Fruit fly (Drosophila melanogaster): ENCODE data around the gene Atac3.

Gene Atac3

dm6 chr3L:319145-320009 lies 8.4 kb downstream of the Atac3 start, which contains the start of gene fwd (continued):
- TF ChIP-seq Scr (GFP tag; IDR thresholded peaks at IDR 0.05; ENCODE audit: partially characterized antibody), result no peak; the same call in none of the 2 replicates
- TF ChIP-seq kay (GFP tag; optimal IDR thresholded peaks at IDR 0.05), result peak; percentile 63
- peak; percentile 33 for TF ChIP-seq HLHmδ (GFP tag; optimal IDR thresholded peaks at IDR 0.05)
- TF ChIP-seq CG34376 (GFP tag; optimal IDR thresholded peaks at IDR 0.05), result peak; percentile 21
- no peak for TF ChIP-seq sens-2 (GFP tag; IDR thresholded peaks at IDR 0.05)
- TF ChIP-seq CG8924 (tag; optimal IDR thresholded peaks at IDR 0.05), result peak; percentile 76
- TF ChIP-seq Lpt (GFP tag; optimal IDR thresholded peaks at IDR 0.05), result no peak
- peak; percentile 27 for TF ChIP-seq NC2β (GFP tag; optimal IDR thresholded peaks at IDR 0.05)
- TF ChIP-seq pb (GFP tag; optimal IDR thresholded peaks at IDR 0.05), result peak; percentile 26
- no peak for TF ChIP-seq Ets65A (GFP tag)
- no peak for TF ChIP-seq CG9437 (GFP tag; optimal IDR thresholded peaks at IDR 0.05)
- no peak for TF ChIP-seq CG4404 (GFP tag; IDR thresholded peaks at IDR 0.05)
- TF ChIP-seq psq (GFP tag; optimal IDR thresholded peaks at IDR 0.05), result no peak
- TF ChIP-seq Mad (GFP tag; optimal IDR thresholded peaks at IDR 0.05), result no peak
- no peak for TF ChIP-seq CG11093 (GFP tag; IDR thresholded peaks at IDR 0.05)
- TF ChIP-seq Atf6 (GFP tag; IDR thresholded peaks at IDR 0.05), result peak; percentile 50
- peak; percentile 73 for TF ChIP-seq BtbVII (GFP tag; optimal IDR thresholded peaks at IDR 0.05)
- peak; percentile 40 for TF ChIP-seq cad (GFP tag; optimal IDR thresholded peaks at IDR 0.05)
- TF ChIP-seq CG30020 (tag; optimal IDR thresholded peaks at IDR 0.05), result peak; percentile 54
- TF ChIP-seq CG6791 (GFP tag; IDR thresholded peaks at IDR 0.05; ENCODE audit: partially characterized antibody), result peak; percentile 54; the same call in 1 of the 3 replicates
- peak; percentile 98 for TF ChIP-seq cg (GFP tag; optimal IDR thresholded peaks at IDR 0.05)
- no peak for TF ChIP-seq H15 (GFP tag; IDR thresholded peaks at IDR 0.05)
- TF ChIP-seq CG1602 (GFP tag; optimal IDR thresholded peaks at IDR 0.05), result no peak
- no peak for TF ChIP-seq so (GFP tag; IDR thresholded peaks at IDR 0.05)
- TF ChIP-seq oc (tag; optimal IDR thresholded peaks at IDR 0.05), result peak; percentile 69
- TF ChIP-seq CHES-1-like (GFP tag; optimal IDR thresholded peaks at IDR 0.05), result peak; percentile 70
- TF ChIP-seq CG3163 (GFP tag; optimal IDR thresholded peaks at IDR 0.05), result peak; percentile 38
- peak; percentile 59 for TF ChIP-seq ewg (GFP tag; optimal IDR thresholded peaks at IDR 0.05)
- peak; percentile 81 for TF ChIP-seq CG15514 (GFP tag; optimal IDR thresholded peaks at IDR 0.05)
- TF ChIP-seq org-1 (GFP tag; optimal IDR thresholded peaks at IDR 0.05), result no peak
- TF ChIP-seq exex (tag; optimal IDR thresholded peaks at IDR 0.05), result no peak
- no peak for TF ChIP-seq Dad (GFP tag; optimal IDR thresholded peaks at IDR 0.05)
- TF ChIP-seq CoRest (tag; optimal IDR thresholded peaks at IDR 0.05), result peak; percentile 39
- 0 out of 3 replicates have a peak, but pooled peaks have one; percentile 12 for TF ChIP-seq zfh1 (GFP tag; IDR thresholded peaks at IDR 0.05)
- TF ChIP-seq trh (GFP tag; optimal IDR thresholded peaks at IDR 0.05), result no peak
- peak; percentile 12 for TF ChIP-seq Dek (tag; optimal IDR thresholded peaks at IDR 0.05)
- TF ChIP-seq HLH54F (GFP tag; optimal IDR thresholded peaks at IDR 0.05), result no peak
- peak; percentile 25; the same call in 1 of the 2 replicates for TF ChIP-seq CG6272 (GFP tag; IDR thresholded peaks at IDR 0.05)
- TF ChIP-seq fu2 (GFP tag; optimal IDR thresholded peaks at IDR 0.05), result no peak
- no peak for TF ChIP-seq Chrac-16 (GFP tag; optimal IDR thresholded peaks at IDR 0.05)
- TF ChIP-seq D (optimal IDR thresholded peaks at IDR 0.05), result peak; percentile 96
- TF ChIP-seq D (GFP tag; optimal IDR thresholded peaks at IDR 0.05), result peak; percentile 62
- TF ChIP-seq jumu (GFP tag; optimal IDR thresholded peaks at IDR 0.05), result peak; percentile 53
- TF ChIP-seq salm (tag; optimal IDR thresholded peaks at IDR 0.05), result no peak
- TF ChIP-seq phol (tag; optimal IDR thresholded peaks at IDR 0.05), result peak; percentile 46
- TF ChIP-seq Poxn (GFP tag; IDR thresholded peaks at IDR 0.05), result no peak
- no peak for TF ChIP-seq Trl (optimal IDR thresholded peaks at IDR 0.05)
- no peak for TF ChIP-seq Trl (GFP tag; optimal IDR thresholded peaks at IDR 0.05)
- no peak for TF ChIP-seq CG2120 (GFP tag; optimal IDR thresholded peaks at IDR 0.05)
- no peak for TF ChIP-seq pan (optimal IDR thresholded peaks at IDR 0.05)
- TF ChIP-seq pan (GFP tag; optimal IDR thresholded peaks at IDR 0.05 in 1 of 2, IDR thresholded peaks at IDR 0.05 in 1 of 2), result no peak
